Fruit fly (Drosophila melanogaster) whole organism, embryonic: ENCODE results near the gene Cpr30F.

Experiments
- ATbp ChIP-seq: fragments of 200-800 bp; sonication (Bioruptor generic); optimal IDR thresholded peaks from 2 replicates; lab custom pipeline; 2017; ENCODE audit warnings: missing biosample characterization, mild to moderate bottlenecking, missing genetic modification characterization, missing genetic modification reagents
- Ada2b ChIP-seq: fragments of 200-800 bp; sonication (Bioruptor generic); IDR thresholded peaks from 2 replicates; pipeline ENCODE4 v1.3.6; 2022; ENCODE audit warnings: missing biosample characterization, missing genetic modification characterization
- Asciz ChIP-seq: fragments of 200-800 bp; sonication (Bioruptor generic); optimal IDR thresholded peaks from 2 replicates; lab custom pipeline; 2017; ENCODE audit warnings: missing biosample characterization, mild to moderate bottlenecking, missing genetic modification characterization, missing genetic modification reagents
- Awh ChIP-seq: fragments of 200-800 bp; sonication (Bioruptor generic); IDR thresholded peaks from 2 replicates; pipeline ENCODE4, ENCODE4 v1.3.6; 2022; ENCODE audit warnings: missing biosample characterization, missing genetic modification characterization
- Bdp1 ChIP-seq: fragments of 200-800 bp; sonication (Bioruptor generic); optimal IDR thresholded peaks from 3 replicates; lab custom pipeline; 2016; ENCODE audit warnings: missing biosample characterization, missing genetic modification characterization
- BtbVII ChIP-seq: fragments of 200-800 bp; sonication (Bioruptor generic); optimal IDR thresholded peaks from 3 replicates; lab custom pipeline; 2017; ENCODE audit warnings: missing biosample characterization, mild to moderate bottlenecking, missing genetic modification characterization
- CG10147 ChIP-seq: fragments of 200-800 bp; sonication (Bioruptor generic); optimal IDR thresholded peaks from 2 replicates; lab custom pipeline; 2019; ENCODE audit warnings: missing biosample characterization, mild to moderate bottlenecking, missing genetic modification characterization, moderate library complexity
- CG12942 ChIP-seq: fragments of 200-800 bp; sonication (Bioruptor generic); optimal IDR thresholded peaks from 3 replicates; lab custom pipeline; 2016; ENCODE audit warnings: missing biosample characterization, missing genetic modification characterization
- CG17612 ChIP-seq: fragments of 200-800 bp; sonication (Bioruptor generic); IDR thresholded peaks from 2 replicates; pipeline ENCODE4 v1.3.6; 2022; ENCODE audit warnings: missing biosample characterization, missing genetic modification characterization
- CG18764 ChIP-seq: fragments of 200-800 bp; sonication (Bioruptor generic); optimal IDR thresholded peaks from 3 replicates; lab custom pipeline; 2016; ENCODE audit warnings: missing biosample characterization, missing genetic modification characterization
- CG2202 ChIP-seq: fragments of 200-800 bp; sonication (Bioruptor generic); optimal IDR thresholded peaks from 2 replicates; lab custom pipeline; 2018; ENCODE audit warnings: missing biosample characterization, mild to moderate bottlenecking, missing genetic modification characterization
- CG31365 ChIP-seq: fragments of 200-800 bp; sonication (Bioruptor generic); optimal IDR thresholded peaks from 2 replicates; lab custom pipeline; 2018; ENCODE audit warnings: missing biosample characterization, mild to moderate bottlenecking, missing genetic modification characterization
- CG6272 ChIP-seq: fragments of 200-800 bp; sonication (Bioruptor generic); IDR thresholded peaks from 2 replicates; pipeline ENCODE4 v1.3.6; 2022; ENCODE audit warnings: missing biosample characterization, missing genetic modification characterization
- CG6654 ChIP-seq: fragments of 200-800 bp; sonication (Bioruptor generic); optimal IDR thresholded peaks from 2 replicates; lab custom pipeline; 2017; ENCODE audit warnings: missing biosample characterization, mild to moderate bottlenecking, missing genetic modification characterization
- CG7357 ChIP-seq: fragments of 200-800 bp; sonication (Bioruptor generic); IDR thresholded peaks from 3 replicates; pipeline ENCODE4 v1.3.6; 2022; ENCODE audit warnings: missing biosample characterization, missing genetic modification characterization
- CG7745 ChIP-seq: fragments of 200-800 bp; sonication (Bioruptor generic); optimal IDR thresholded peaks from 2 replicates; lab custom pipeline; 2018; ENCODE audit warnings: missing biosample characterization, mild to moderate bottlenecking, missing genetic modification characterization, moderate library complexity
- CG7839 ChIP-seq: fragments of 200-800 bp; sonication (Bioruptor generic); optimal IDR thresholded peaks from 3 replicates; lab custom pipeline; 2018; ENCODE audit warnings: missing biosample characterization, mild to moderate bottlenecking, missing genetic modification characterization, moderate library complexity
- CG8089 ChIP-seq: fragments of 200-800 bp; sonication (Bioruptor generic); optimal IDR thresholded peaks from 3 replicates; lab custom pipeline; 2016; ENCODE audit warnings: missing biosample characterization, missing genetic modification characterization
- CG8290 ChIP-seq, 3 experiments: fragments of 200-800 bp; sonication (Bioruptor generic); optimal IDR thresholded peaks; 2 replicates each; lab custom pipeline; 2016 to 2019; ENCODE audit warnings: missing biosample characterization in 3 of 3, missing genetic modification characterization in 3 of 3, mild to moderate bottlenecking in 2 of 3, moderate library complexity in 1 of 3
- CG8765 ChIP-seq: fragments of 200-800 bp; sonication (Bioruptor generic); IDR thresholded peaks from 2 replicates; pipeline ENCODE4 v1.3.6; 2022; ENCODE audit warnings: missing biosample characterization, missing genetic modification characterization
- CG9797 ChIP-seq: fragments of 200-800 bp; sonication (Bioruptor generic); optimal IDR thresholded peaks from 3 replicates; lab custom pipeline; 2018; ENCODE audit warnings: missing biosample characterization, mild to moderate bottlenecking, missing genetic modification characterization
- Chrac-16 ChIP-seq: fragments of 200-800 bp; sonication (Bioruptor generic); optimal IDR thresholded peaks from 3 replicates; lab custom pipeline; 2016; ENCODE audit warnings: missing biosample characterization, missing genetic modification characterization
- Dref ChIP-seq: fragments of 200-800 bp; sonication (Bioruptor generic); IDR thresholded peaks from 2 replicates; pipeline ENCODE4 v1.3.6; 2022; ENCODE audit warnings: missing biosample characterization, missing genetic modification characterization
- H15 ChIP-seq: fragments of 200-800 bp; sonication (Bioruptor generic); IDR thresholded peaks from 3 replicates; pipeline ENCODE4 v1.3.6; 2022; ENCODE audit warnings: missing biosample characterization, missing genetic modification characterization
- HLH54F ChIP-seq: fragments of 200-800 bp; sonication (Bioruptor generic); optimal IDR thresholded peaks from 3 replicates; lab custom pipeline; 2016; ENCODE audit warnings: missing biosample characterization, missing genetic modification characterization
- Kr ChIP-seq: fragments of 200-800 bp; sonication (Bioruptor generic); optimal IDR thresholded peaks from 2 replicates; lab custom pipeline; 2017; ENCODE audit warnings: missing biosample characterization, mild to moderate bottlenecking, missing genetic modification characterization
- MESR4 ChIP-seq: fragments of 200-800 bp; sonication (Bioruptor generic); optimal IDR thresholded peaks from 2 replicates; lab custom pipeline; 2018; ENCODE audit warnings: missing biosample characterization, mild to moderate bottlenecking, missing genetic modification characterization, moderate library complexity
- Max ChIP-seq: fragments of 200-800 bp; sonication (Bioruptor generic); optimal IDR thresholded peaks from 2 replicates; lab custom pipeline; 2016; ENCODE audit warnings: missing biosample characterization, mild to moderate bottlenecking, missing genetic modification characterization
- NC2β ChIP-seq: fragments of 200-800 bp; sonication (Bioruptor generic); optimal IDR thresholded peaks from 2 replicates; lab custom pipeline; 2016; ENCODE audit warnings: missing biosample characterization, missing genetic modification characterization
- PHDP ChIP-seq: fragments of 200-800 bp; sonication (Bioruptor generic); optimal IDR thresholded peaks from 3 replicates; lab custom pipeline; 2018; ENCODE audit warnings: missing biosample characterization, mild to moderate bottlenecking, missing genetic modification characterization, moderate library complexity
- Sry-β ChIP-seq: fragments of 200-800 bp; sonication (Bioruptor generic); optimal IDR thresholded peaks from 2 replicates; lab custom pipeline; 2018; ENCODE audit warnings: missing biosample characterization, mild to moderate bottlenecking, missing genetic modification characterization, moderate library complexity
- ab ChIP-seq: fragments of 200-800 bp; sonication (Bioruptor generic); optimal IDR thresholded peaks from 2 replicates; lab custom pipeline; 2016; ENCODE audit warnings: missing biosample characterization, missing genetic modification characterization
- amos ChIP-seq: fragments of 200-800 bp; sonication (Bioruptor generic); IDR thresholded peaks from 2 replicates; pipeline ENCODE4 v1.3.6; 2022; ENCODE audit warnings: missing biosample characterization, missing genetic modification characterization; ENCODE audit not compliant: partially characterized antibody
- ap ChIP-seq: fragments of 200-800 bp; sonication (Bioruptor generic); IDR thresholded peaks from 2 replicates; pipeline ENCODE4 v1.3.6; 2022; ENCODE audit warnings: missing biosample characterization, missing genetic modification characterization
- bcd ChIP-seq: fragments of 200-800 bp; sonication (Bioruptor generic); optimal IDR thresholded peaks from 2 replicates; lab custom pipeline; 2017; ENCODE audit warnings: missing biosample characterization, mild to moderate bottlenecking, missing genetic modification characterization
- fd102C ChIP-seq: fragments of 200-800 bp; sonication (Bioruptor generic); optimal IDR thresholded peaks from 2 replicates; lab custom pipeline; 2018; ENCODE audit warnings: missing biosample characterization, mild to moderate bottlenecking, missing genetic modification characterization, moderate library complexity
- fd64A ChIP-seq: fragments of 200-800 bp; sonication (Bioruptor generic); optimal IDR thresholded peaks from 3 replicates; lab custom pipeline; 2018; ENCODE audit warnings: missing biosample characterization, mild to moderate bottlenecking, missing genetic modification characterization
- ind ChIP-seq: fragments of 200-800 bp; sonication (Bioruptor generic); optimal IDR thresholded peaks from 3 replicates; lab custom pipeline; 2016; ENCODE audit warnings: missing biosample characterization, missing genetic modification characterization
- jigr1 ChIP-seq: fragments of 200-800 bp; sonication (Bioruptor generic); IDR thresholded peaks from 3 replicates; pipeline ENCODE4 v1.3.6; 2022; ENCODE audit warnings: missing biosample characterization, missing genetic modification characterization
- knrl ChIP-seq: fragments of 200-800 bp; sonication (Bioruptor generic); IDR thresholded peaks from 3 replicates; pipeline ENCODE4 v1.3.6; 2022; ENCODE audit warnings: missing biosample characterization, missing genetic modification characterization; ENCODE audit not compliant: partially characterized antibody
- nerfin-2 ChIP-seq: fragments of 200-800 bp; sonication (Bioruptor generic); IDR thresholded peaks from 2 replicates; pipeline ENCODE4 v1.3.6; 2022; ENCODE audit warnings: missing biosample characterization, missing genetic modification characterization; ENCODE audit not compliant: partially characterized antibody
- pfk ChIP-seq: fragments of 200-800 bp; sonication (Bioruptor generic); optimal IDR thresholded peaks from 2 replicates; lab custom pipeline; 2018; ENCODE audit warnings: missing biosample characterization, mild to moderate bottlenecking, missing genetic modification characterization, moderate library complexity
- pum ChIP-seq: fragments of 200-800 bp; sonication (Bioruptor generic); optimal IDR thresholded peaks from 2 replicates; lab custom pipeline; 2016; ENCODE audit warnings: missing biosample characterization, missing genetic modification characterization
- ro ChIP-seq: fragments of 200-800 bp; sonication (Bioruptor generic); IDR thresholded peaks from 2 replicates; pipeline ENCODE4 v1.3.6; 2022; ENCODE audit warnings: missing biosample characterization, missing genetic modification characterization
- sim ChIP-seq: fragments of 200-800 bp; sonication (Bioruptor generic); IDR thresholded peaks from 2 replicates; pipeline ENCODE4 v1.3.6; 2022; ENCODE audit warnings: missing biosample characterization, missing genetic modification characterization
- tap ChIP-seq: fragments of 200-800 bp; optimal IDR thresholded peaks from 3 replicates; lab custom pipeline; 2019; ENCODE audit warnings: missing biosample characterization, mild to moderate bottlenecking, missing genetic modification characterization, moderate library complexity
- tna ChIP-seq: fragments of 200-800 bp; sonication (Bioruptor generic); IDR thresholded peaks from 2 replicates; pipeline ENCODE4 v1.3.6; 2022; ENCODE audit warnings: missing biosample characterization, missing genetic modification characterization; ENCODE audit not compliant: partially characterized antibody
- ttk ChIP-seq: fragments of 200-800 bp; sonication (Bioruptor generic); IDR thresholded peaks from 2 replicates; pipeline ENCODE4 v2.1.2; 2022; ENCODE audit warnings: missing biosample characterization, missing genetic modification characterization
- tup ChIP-seq: fragments of 200-800 bp; sonication (Bioruptor generic); optimal IDR thresholded peaks from 2 replicates; lab custom pipeline; 2016; ENCODE audit warnings: missing biosample characterization, mild to moderate bottlenecking, missing genetic modification characterization, moderate library complexity
- unpg ChIP-seq: fragments of 200-800 bp; sonication (Bioruptor generic); optimal IDR thresholded peaks from 3 replicates; lab custom pipeline; 2018; ENCODE audit warnings: missing biosample characterization, mild to moderate bottlenecking, missing genetic modification characterization, moderate library complexity

The Cpr30F gene

dm6 chr2L:9954119-9954518, 21.2 kb upstream of the Cpr30F start, which contains the start of the genes CG13126 and CG4709 (continued):
- no peak for TF ChIP-seq Kr (GFP tag; lab: Kevin White, UChicago)
- no peak for TF ChIP-seq ab (GFP tag; lab: Kevin White, UChicago)
- peak; percentile 59 for TF ChIP-seq fd102C
- TF ChIP-seq HLH54F, result peak; percentile 6
- TF ChIP-seq Bdp1 (GFP tag; lab: Kevin White, UChicago), result peak; percentile 28
- TF ChIP-seq Ada2b (GFP tag; lab: Robert Waterston, UW), result peak; percentile 80
- TF ChIP-seq CG8765 (GFP tag; lab: Robert Waterston, UW), result peak; percentile 74
- no peak for TF ChIP-seq amos (GFP tag; lab: Robert Waterston, UW)
- peak; percentile 82 for TF ChIP-seq ATbp
- TF ChIP-seq CG6654 (GFP tag; lab: Kevin White, UChicago), result peak; percentile 73
- TF ChIP-seq Dref, result peak; percentile 33; the same call in 1 of the 2 replicates
- peak; percentile 56 for TF ChIP-seq tup (GFP tag; lab: Kevin White, UChicago)
- TF ChIP-seq ro, result peak; percentile 75
- peak; percentile 86 for TF ChIP-seq CG18764 (GFP tag; lab: Kevin White, UChicago)
- TF ChIP-seq CG6272 (GFP tag; lab: Robert Waterston, UW), result peak; percentile 86
- peak; percentile 23 for TF ChIP-seq MESR4
- peak; percentile 94 for TF ChIP-seq CG7839
- no peak for TF ChIP-seq tna (GFP tag; lab: Robert Waterston, UW)
- TF ChIP-seq knrl (GFP tag; lab: Robert Waterston, UW), result no peak
- peak; percentile 87 for TF ChIP-seq CG12942
- no peak for TF ChIP-seq CG8089 (GFP tag; lab: Kevin White, UChicago)
- TF ChIP-seq ttk (GFP tag; lab: Robert Waterston, UW), result peak; percentile 89
- TF ChIP-seq bcd (GFP tag; lab: Kevin White, UChicago), result peak; percentile 93
- TF ChIP-seq fd64A, result no peak
- TF ChIP-seq Asciz (GFP tag; lab: Kevin White, UChicago), result peak; percentile 90
- peak; percentile 88 for TF ChIP-seq CG10147
- peak; percentile 80 for TF ChIP-seq CG7357 (GFP tag; lab: Robert Waterston, UW)
- peak; percentile 89 for TF ChIP-seq Awh
- peak; percentile 84 for TF ChIP-seq BtbVII (GFP tag; lab: Kevin White, UChicago)
- TF ChIP-seq nerfin-2 (GFP tag; lab: Robert Waterston, UW), result no peak
- peak; percentile 35; the same call in 1 of the 3 replicates for TF ChIP-seq jigr1 (GFP tag; lab: Robert Waterston, UW)
- TF ChIP-seq CG9797 (GFP tag; lab: Kevin White, UChicago), result peak; percentile 43
- TF ChIP-seq tap (tag; lab: Kevin White, UChicago), result peak; percentile 92
- TF ChIP-seq PHDP (tag; lab: Kevin White, UChicago), result peak; percentile 93
- TF ChIP-seq NC2β (GFP tag; lab: Kevin White, UChicago), result peak; percentile 9
- peak; percentile 80 for TF ChIP-seq H15 (GFP tag; lab: Robert Waterston, UW)
- peak; percentile 61 for TF ChIP-seq Sry-β (GFP tag; lab: Kevin White, UChicago)
- TF ChIP-seq CG31365 (tag; lab: Kevin White, UChicago), result peak; percentile 41
- 0 out of 2 replicates have a peak, but pooled peaks have one; percentile 30 for TF ChIP-seq CG17612
- no peak for TF ChIP-seq pfk
- TF ChIP-seq CG7745 (tag; lab: Kevin White, UChicago), result no peak
- TF ChIP-seq ap (GFP tag; lab: Robert Waterston, UW), result peak; percentile 83
- peak; percentile 85 for TF ChIP-seq Chrac-16
- TF ChIP-seq CG8290 (GFP tag; optimal IDR thresholded peaks at IDR 0.05; lab: Kevin White, UChicago), result peak; percentile 89
- peak in 1 of 2 experiments; percentile 42 for TF ChIP-seq CG8290 (tag; optimal IDR thresholded peaks at IDR 0.05; lab: Kevin White, UChicago)
- TF ChIP-seq pum (GFP tag; lab: Kevin White, UChicago), result peak; percentile 40
- TF ChIP-seq sim, result peak; percentile 81; the same call in 1 of the 2 replicates
- TF ChIP-seq Max (GFP tag; lab: Kevin White, UChicago), result peak; percentile 92
- TF ChIP-seq unpg (GFP tag; lab: Kevin White, UChicago), result peak; percentile 93
- TF ChIP-seq ind (GFP tag; lab: Kevin White, UChicago), result peak; percentile 91
- TF ChIP-seq CG2202, result peak; percentile 85
